Worm (Caenorhabditis elegans) whole organism, mixed stage, embryonic: Measurements from ENCODE around the gene fipr-13.

Experiments
- M03D4.4 ChIP-seq: sonication (generic microtip); optimal IDR thresholded peaks from 2 replicates; lab custom pipeline; 2017; ENCODE audit warnings: mild to moderate bottlenecking, missing genetic modification characterization, missing compliant biosample characterization
- ceh-39 ChIP-seq: fragments of 150-350 bp; optimal IDR thresholded peaks from 2 replicates; lab custom pipeline; 2014; ENCODE audit warnings: missing biosample characterization, missing genetic modification characterization
- ceh-43 ChIP-seq: fragments of 200-800 bp; sonication (Bioruptor generic); optimal IDR thresholded peaks from 2 replicates; lab custom pipeline; 2018; ENCODE audit warnings: mild to moderate bottlenecking, missing genetic modification characterization, moderate library complexity, missing compliant biosample characterization
- ceh-83 ChIP-seq: fragments of 200-800 bp; sonication (Bioruptor generic); optimal IDR thresholded peaks from 2 replicates; lab custom pipeline; 2018; ENCODE audit warnings: mild to moderate bottlenecking, missing genetic modification characterization, missing compliant biosample characterization
- ces-1 ChIP-seq: fragments of 150-350 bp; optimal IDR thresholded peaks from 2 replicates; lab custom pipeline; 2014; ENCODE audit warnings: missing biosample characterization, missing genetic modification reagents, missing genetic modification characterization
- drap-1 ChIP-seq: fragments of 200-800 bp; sonication (Bioruptor generic); optimal IDR thresholded peaks from 3 replicates; lab custom pipeline; 2018; ENCODE audit warnings: mild to moderate bottlenecking, missing genetic modification characterization, missing compliant biosample characterization
- elt-1 ChIP-seq: sonication (generic microtip); optimal IDR thresholded peaks from 2 replicates; lab custom pipeline; 2017; ENCODE audit warnings: missing genetic modification characterization, mild to moderate bottlenecking, missing compliant biosample characterization, antibody characterized with exemption, moderate library complexity, borderline replicate concordance; ENCODE audit not compliant: insufficient read depth
- flh-1 ChIP-seq: fragments of 200-800 bp; sonication (Bioruptor generic); optimal IDR thresholded peaks from 2 replicates; lab custom pipeline; 2018; ENCODE audit warnings: mild to moderate bottlenecking, missing genetic modification characterization, moderate library complexity, missing compliant biosample characterization
- ham-2 ChIP-seq: fragments of 200-800 bp; sonication (Bioruptor generic); optimal IDR thresholded peaks from 2 replicates; lab custom pipeline; 2018; ENCODE audit warnings: mild to moderate bottlenecking, missing genetic modification characterization, missing compliant biosample characterization
- hlh-1 ChIP-seq: fragments of 150-350 bp; optimal IDR thresholded peaks from 2 replicates; lab custom pipeline; 2014; ENCODE audit warnings: missing biosample characterization, missing genetic modification reagents, missing genetic modification characterization
- lin-13 ChIP-seq: fragments of 150-350 bp; optimal IDR thresholded peaks from 2 replicates; lab custom pipeline; 2014; ENCODE audit warnings: missing biosample characterization, missing genetic modification characterization
- lin-32 ChIP-seq: fragments of 200-800 bp; sonication (Bioruptor generic); optimal IDR thresholded peaks from 2 replicates; lab custom pipeline; 2018; ENCODE audit warnings: mild to moderate bottlenecking, missing genetic modification characterization, missing compliant biosample characterization
- lsy-2 ChIP-seq: fragments of 150-350 bp; optimal IDR thresholded peaks from 2 replicates; lab custom pipeline; 2014; ENCODE audit warnings: missing biosample characterization, missing genetic modification characterization
- mab-5 ChIP-seq: fragments of 150-350 bp; optimal IDR thresholded peaks from 2 replicates; lab custom pipeline; 2014; ENCODE audit warnings: missing biosample characterization, missing genetic modification characterization
- mep-1 ChIP-seq: fragments of 150-350 bp; optimal IDR thresholded peaks from 2 replicates; lab custom pipeline; 2017; ENCODE audit warnings: missing biosample characterization, missing genetic modification reagents, missing genetic modification characterization, inconsistent platforms
- mls-2 ChIP-seq: sonication (generic microtip); optimal IDR thresholded peaks from 2 replicates; lab custom pipeline; 2016; ENCODE audit warnings: mild to moderate bottlenecking, missing genetic modification characterization, moderate library complexity, missing compliant biosample characterization
- nhr-12 ChIP-seq: fragments of 150-350 bp; optimal IDR thresholded peaks from 2 replicates; lab custom pipeline; 2014; ENCODE audit warnings: missing biosample characterization, missing genetic modification characterization
- nhr-2 ChIP-seq: fragments of 150-350 bp; optimal IDR thresholded peaks from 2 replicates; lab custom pipeline; 2014; ENCODE audit warnings: missing biosample characterization, missing genetic modification characterization
- nhr-237 ChIP-seq: fragments of 150-350 bp; optimal IDR thresholded peaks from 2 replicates; lab custom pipeline; 2014; ENCODE audit warnings: missing biosample characterization, missing genetic modification characterization
- nhr-28 ChIP-seq: fragments of 150-350 bp; optimal IDR thresholded peaks from 2 replicates; lab custom pipeline; 2014; ENCODE audit warnings: missing biosample characterization, missing genetic modification characterization
- nhr-76 ChIP-seq: sonication (generic microtip); optimal IDR thresholded peaks from 2 replicates; lab custom pipeline; 2017; ENCODE audit warnings: missing biosample characterization, missing genetic modification characterization
- sem-2 ChIP-seq: fragments of 200-800 bp; sonication (Bioruptor generic); optimal IDR thresholded peaks from 2 replicates; lab custom pipeline; 2018; ENCODE audit warnings: mild to moderate bottlenecking, missing genetic modification characterization, missing compliant biosample characterization
- snpc-4 ChIP-seq: fragments of 150-350 bp; optimal IDR thresholded peaks from 2 replicates; lab custom pipeline; 2014; ENCODE audit warnings: missing biosample characterization, missing genetic modification characterization
- tbx-8 ChIP-seq: fragments of 200-800 bp; sonication (Bioruptor generic); optimal IDR thresholded peaks from 2 replicates; lab custom pipeline; 2018; ENCODE audit warnings: mild to moderate bottlenecking, missing genetic modification characterization, moderate library complexity, missing compliant biosample characterization
- unc-120 ChIP-seq: sonication (generic microtip); optimal IDR thresholded peaks from 2 replicates; lab custom pipeline; 2017; ENCODE audit warnings: missing genetic modification characterization, missing compliant biosample characterization; ENCODE audit not compliant: poor library complexity, severe bottlenecking
- unc-39 ChIP-seq: fragments of 150-350 bp; optimal IDR thresholded peaks from 2 replicates; lab custom pipeline; 2014; ENCODE audit warnings: missing biosample characterization, missing genetic modification characterization
- unc-62 ChIP-seq: fragments of 150-350 bp; optimal IDR thresholded peaks from 2 replicates; lab custom pipeline; 2014; ENCODE audit warnings: missing biosample characterization, missing genetic modification reagents, missing genetic modification characterization
- ztf-11 ChIP-seq: fragments of 150-350 bp; optimal IDR thresholded peaks from 2 replicates; lab custom pipeline; 2014; ENCODE audit warnings: missing biosample characterization, missing genetic modification characterization

fipr-13 gene

ce11 chrV:10072721-10073120 is 8.4 kb downstream of the fipr-13 start:
- TF ChIP-seq unc-62 (GFP tag; lab: Kevin White, UChicago) = no peak
- no peak for TF ChIP-seq ham-2 (GFP tag; lab: Kevin White, UChicago)
- no peak for TF ChIP-seq mab-5 (tag; lab: Kevin White, UChicago)
- TF ChIP-seq mep-1 (tag; lab: Kevin White, UChicago) = no peak
- no peak for TF ChIP-seq nhr-237 (tag; lab: Kevin White, UChicago)
- TF ChIP-seq M03D4.4 = no peak
- no peak for TF ChIP-seq ztf-11 (tag; lab: Kevin White, UChicago)
- no peak for TF ChIP-seq ces-1
- no peak for TF ChIP-seq drap-1 (GFP tag; lab: Kevin White, UChicago)
- TF ChIP-seq hlh-1 (tag; lab: Kevin White, UChicago) = no peak
- no peak for TF ChIP-seq nhr-28 (tag; lab: Kevin White, UChicago)
- no peak for TF ChIP-seq elt-1 (tag; lab: Kevin White, UChicago)
- no peak for TF ChIP-seq lin-32
- no peak for TF ChIP-seq lsy-2 (tag; lab: Kevin White, UChicago)
- no peak for TF ChIP-seq ceh-39 (tag; lab: Kevin White, UChicago)

ce11 chrV:10073793-10074192 is 9.5 kb downstream of the fipr-13 start, which contains the start of gene F57A8.6:
Gene F57A8.6 (minus strand): TSS chrV:10073893.
- no peak for TF ChIP-seq sem-2 (GFP tag; lab: Kevin White, UChicago)
- TF ChIP-seq nhr-76 = no peak
- TF ChIP-seq flh-1 (GFP tag; lab: Kevin White, UChicago) = no peak
- no peak for TF ChIP-seq elt-1 (tag; lab: Kevin White, UChicago)
- TF ChIP-seq tbx-8 = no peak
- TF ChIP-seq lin-13 = no peak
- no peak for TF ChIP-seq lsy-2 (tag; lab: Kevin White, UChicago)

DNA sequence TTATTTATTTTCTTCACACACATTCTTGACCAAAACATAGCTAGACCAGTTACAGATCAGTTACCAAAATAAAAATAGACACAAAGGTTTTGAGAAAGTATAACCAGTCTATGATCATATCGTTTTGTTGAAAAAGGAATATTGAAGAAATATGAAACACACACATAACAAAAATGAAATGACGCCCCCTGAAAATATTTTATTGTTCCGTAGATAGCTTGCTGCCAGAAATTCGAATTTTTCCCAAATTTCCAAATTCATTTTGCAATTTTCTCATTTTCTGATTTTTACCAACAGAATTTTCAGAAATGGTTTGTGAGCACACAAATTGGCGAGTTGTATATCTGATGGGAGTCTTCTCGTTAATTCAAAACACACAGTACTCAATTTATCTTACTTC is 11.1 kb downstream of the fipr-13 start, which contains the start of gene F57A8.7:
TSS of gene F57A8.7 (plus strand) at position 301 of the 400 bp plus-strand sequence.
- TF ChIP-seq tbx-8 = no peak
- no peak for TF ChIP-seq nhr-28 (tag; lab: Kevin White, UChicago)
- TF ChIP-seq M03D4.4 = no peak
- no peak for TF ChIP-seq ceh-43 (GFP tag; lab: Kevin White, UChicago)
- TF ChIP-seq ztf-11 (tag; lab: Kevin White, UChicago) = no peak
- TF ChIP-seq elt-1 (tag; lab: Kevin White, UChicago) = no peak

DNA sequence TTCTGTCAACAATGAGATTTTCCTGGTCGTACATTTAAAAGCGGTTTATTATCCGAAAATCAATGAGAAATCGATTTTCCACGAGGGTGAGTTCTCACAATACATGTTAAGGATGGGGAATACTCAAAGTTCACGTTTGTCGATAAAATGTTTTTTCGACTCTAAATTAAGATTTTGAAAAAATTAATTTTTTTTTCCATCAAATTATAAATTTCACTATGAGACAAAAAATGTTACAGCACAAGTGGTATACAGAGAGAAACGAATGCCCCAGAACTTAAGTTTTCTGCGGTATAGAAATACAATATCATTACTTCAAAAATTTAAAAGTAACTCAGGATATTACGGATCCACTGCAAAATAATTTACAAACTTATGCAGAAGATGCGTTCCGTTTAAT is 13.9 kb downstream of the fipr-13 start, which contains the start of gene R04B5.1:
TSS of gene R04B5.1 (minus strand) at position 101 of the 400 bp plus-strand sequence.
- no peak for TF ChIP-seq ceh-39 (tag; lab: Kevin White, UChicago)
- no peak for TF ChIP-seq ces-1
- TF ChIP-seq lsy-2 (tag; lab: Kevin White, UChicago) = no peak
- no peak for TF ChIP-seq ztf-11 (tag; lab: Kevin White, UChicago)
- TF ChIP-seq mls-2 (tag; lab: Kevin White, UChicago) = no peak
- no peak for TF ChIP-seq nhr-237 (tag; lab: Kevin White, UChicago)
- TF ChIP-seq nhr-28 (tag; lab: Kevin White, UChicago) = no peak
- no peak for TF ChIP-seq mab-5 (tag; lab: Kevin White, UChicago)
- no peak for TF ChIP-seq ceh-43 (GFP tag; lab: Kevin White, UChicago)
- no peak for TF ChIP-seq elt-1 (tag; lab: Kevin White, UChicago)
- TF ChIP-seq ham-2 (GFP tag; lab: Kevin White, UChicago) = no peak
- no peak for TF ChIP-seq unc-120
- TF ChIP-seq nhr-2 (tag; lab: Kevin White, UChicago) = no peak
- TF ChIP-seq flh-1 (GFP tag; lab: Kevin White, UChicago) = no peak
- no peak for TF ChIP-seq hlh-1 (tag; lab: Kevin White, UChicago)
- TF ChIP-seq, all 35 proteins: peak for 0

DNA sequence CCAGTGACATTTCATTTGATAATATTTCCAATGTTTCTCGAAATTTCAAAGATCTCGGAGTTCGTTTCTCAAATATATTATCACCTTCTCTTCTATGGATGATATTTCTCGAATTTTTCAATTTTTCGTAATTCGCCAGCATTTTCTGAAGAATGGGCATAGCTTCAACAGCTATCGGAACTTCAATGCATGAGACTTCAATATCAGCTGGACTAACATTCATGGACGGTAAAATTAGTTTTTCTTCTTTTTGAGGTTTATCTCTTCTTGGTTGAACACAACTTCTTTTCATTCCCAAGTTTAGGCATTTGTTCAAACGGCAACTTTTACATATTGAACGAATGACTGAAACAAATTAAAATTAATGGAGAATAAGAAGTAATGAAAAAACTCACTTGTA is 16.6 kb downstream of the fipr-13 start:
- TF ChIP-seq nhr-28 (tag; lab: Kevin White, UChicago) (no peak), mab-5 (tag; lab: Kevin White, UChicago) (no peak), unc-62 (GFP tag; lab: Kevin White, UChicago) (no peak), snpc-4 (tag; lab: Kevin White, UChicago) (no peak), hlh-1 (tag; lab: Kevin White, UChicago) (no peak), ces-1 (no peak), unc-120 (no peak), ceh-83 (no peak), nhr-12 (tag; lab: Kevin White, UChicago) (no peak), flh-1 (GFP tag; lab: Kevin White, UChicago) (no peak), tbx-8 (no peak), mep-1 (tag; lab: Kevin White, UChicago) (no peak), drap-1 (GFP tag; lab: Kevin White, UChicago) (no peak), ceh-39 (tag; lab: Kevin White, UChicago) (no peak), unc-39 (tag; lab: Kevin White, UChicago) (no peak), sem-2 (GFP tag; lab: Kevin White, UChicago) (no peak)
